Fruit fly (Drosophila melanogaster): ENCODE results near the gene CG4267.
A peak's percentile ranks its signal among the peaks of the same experiment; 100 is the strongest.

- TF ChIP-seq CG1620 (GFP tag; optimal IDR thresholded peaks at IDR 0.05) (peak; percentile 86), bab1 (GFP tag; optimal IDR thresholded peaks at IDR 0.05) (peak; percentile 85), kay (GFP tag; ENCODE audit: borderline replicate concordance) (peak; percentile 97)
Measured at dm6 chr2L:2201107-2201561, 41.0 kb upstream of the CG4267 start.
